Worm (Caenorhabditis elegans): ENCODE results near the gene der-2.

The der-2 gene

DNA sequence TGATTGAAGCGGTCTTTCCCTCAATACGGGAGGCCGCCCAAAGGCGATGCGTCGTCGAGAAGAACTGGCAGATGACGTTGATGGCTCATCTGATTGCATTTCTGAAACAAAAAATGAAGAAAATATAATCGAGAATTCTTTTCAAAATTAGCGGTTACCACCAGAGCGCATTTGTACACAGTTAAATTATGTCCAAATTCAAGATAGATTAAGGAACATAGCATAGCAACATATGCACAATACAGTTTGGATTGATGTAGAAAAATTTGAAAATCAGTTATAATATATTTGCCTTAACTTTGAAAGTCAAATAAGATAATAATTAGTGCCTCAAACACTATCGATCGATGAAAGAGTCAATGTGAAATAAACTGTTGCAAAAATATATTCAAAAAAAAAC, 6.8 kb upstream of the der-2 start, which contains the start of gene R151.8:
Gene R151.8, minus strand, starts transcription at position 101 of the 400 bp plus-strand sequence.
- TF ChIP-seq ttx-3 (tag; optimal IDR thresholded peaks at IDR 0.05): no peak
- no peak for TF ChIP-seq pat-9 (tag; optimal IDR thresholded peaks at IDR 0.05)
- no peak for TF ChIP-seq unc-3 (GFP tag; conservative IDR thresholded peaks at IDR 0.05)
- no peak for TF ChIP-seq unc-3 (tag; optimal IDR thresholded peaks at IDR 0.05)
- no peak for TF ChIP-seq nfya-1 (tag; optimal IDR thresholded peaks at IDR 0.05)
- TF ChIP-seq dve-1 (tag; optimal IDR thresholded peaks at IDR 0.05): no peak
- TF ChIP-seq elt-2 (tag; optimal IDR thresholded peaks at IDR 0.05): no peak
- no peak for TF ChIP-seq pros-1 (tag; optimal IDR thresholded peaks at IDR 0.05)
- TF ChIP-seq ama-1 (optimal IDR thresholded peaks at IDR 0.05): no peak
- no peak for TF ChIP-seq fkh-10 (GFP tag; optimal IDR thresholded peaks at IDR 0.05)
- no peak for TF ChIP-seq ceh-6 (GFP tag; optimal IDR thresholded peaks at IDR 0.05)
- TF ChIP-seq ahr-1 (tag; optimal IDR thresholded peaks at IDR 0.05): no peak
- no peak for TF ChIP-seq fkh-6 (tag; optimal IDR thresholded peaks at IDR 0.05)
- TF ChIP-seq syd-9 (tag; optimal IDR thresholded peaks at IDR 0.05): no peak
- TF ChIP-seq che-1 (tag; optimal IDR thresholded peaks at IDR 0.05): no peak
- TF ChIP-seq zip-5 (tag; optimal IDR thresholded peaks at IDR 0.05): no peak
- no peak for TF ChIP-seq lim-6 (tag; optimal IDR thresholded peaks at IDR 0.05)
- no peak for TF ChIP-seq eyg-1 (tag; optimal IDR thresholded peaks at IDR 0.05)
- TF ChIP-seq pha-2 (tag; optimal IDR thresholded peaks at IDR 0.05): no peak
- no peak for TF ChIP-seq sox-4 (tag; optimal IDR thresholded peaks at IDR 0.05)

DNA sequence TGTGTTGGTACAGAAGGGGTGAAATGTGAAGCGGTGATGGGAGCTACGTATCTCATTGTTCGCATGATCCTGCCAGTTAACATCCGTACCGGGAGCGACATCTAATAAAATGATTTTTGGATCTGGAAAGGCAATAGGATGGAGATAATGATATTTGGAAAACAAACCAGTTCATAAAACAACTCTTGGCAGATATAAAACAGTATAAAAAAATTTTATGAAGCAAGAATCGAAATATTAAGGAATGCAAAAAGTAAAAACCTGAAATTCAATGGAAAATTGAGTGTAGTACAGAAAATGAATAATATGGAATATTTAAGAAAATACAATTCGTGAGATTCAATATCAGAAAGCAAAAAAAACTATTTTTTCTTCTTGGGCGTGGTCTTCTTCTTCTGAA, 3.7 kb upstream of the der-2 start, which contains the start of gene hsp-75:
Gene hsp-75, minus strand, starts transcription at position 101 of the 400 bp plus-strand sequence.
- TF ChIP-seq hlh-6 (tag; optimal IDR thresholded peaks at IDR 0.05) (no peak), pat-9 (tag; optimal IDR thresholded peaks at IDR 0.05) (no peak), fkh-6 (tag; optimal IDR thresholded peaks at IDR 0.05) (no peak), lin-11 (tag; optimal IDR thresholded peaks at IDR 0.05) (no peak), che-1 (tag; optimal IDR thresholded peaks at IDR 0.05) (no peak), ceh-22 (tag; optimal IDR thresholded peaks at IDR 0.05) (no peak), eyg-1 (tag; optimal IDR thresholded peaks at IDR 0.05) (no peak), nhr-11 (tag; optimal IDR thresholded peaks at IDR 0.05) (no peak), ama-1 (optimal IDR thresholded peaks at IDR 0.05) (no peak)

DNA sequence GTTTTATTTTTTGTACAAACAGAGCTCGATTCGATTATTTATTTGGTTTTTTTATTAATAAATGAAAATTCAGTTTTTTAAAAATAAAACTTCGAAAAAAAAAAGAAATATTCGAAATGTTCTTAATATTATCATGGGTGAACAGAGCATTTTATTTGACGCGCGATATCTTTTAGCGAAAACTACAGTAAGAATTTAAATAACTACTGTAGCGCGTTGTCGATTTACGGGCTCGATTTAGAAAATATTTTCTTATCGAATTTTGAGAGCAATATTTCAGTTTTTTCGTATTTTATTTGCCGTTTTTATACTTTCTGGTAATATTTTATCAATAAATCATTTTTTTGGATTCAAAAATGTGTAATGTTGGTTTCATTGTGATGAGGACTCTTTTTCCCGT, 1.8 kb downstream of the der-2 start:
- TF ChIP-seq ama-1 (optimal IDR thresholded peaks at IDR 0.05) (no peak), unc-86 (tag; optimal IDR thresholded peaks at IDR 0.05) (no peak), pat-9 (tag; optimal IDR thresholded peaks at IDR 0.05) (no peak), hlh-6 (tag; optimal IDR thresholded peaks at IDR 0.05) (no peak), tbx-2 (tag; optimal IDR thresholded peaks at IDR 0.05) (no peak), unc-55 (GFP tag; optimal IDR thresholded peaks at IDR 0.05) (no peak), hlh-30 (tag; optimal IDR thresholded peaks at IDR 0.05; ENCODE audit: insufficient read depth) (no peak), ceh-2 (tag; optimal IDR thresholded peaks at IDR 0.05) (no peak), gmeb-2 (tag; optimal IDR thresholded peaks at IDR 0.05) (no peak), fkh-10 (GFP tag; optimal IDR thresholded peaks at IDR 0.05) (no peak), ceh-34 (tag; optimal IDR thresholded peaks at IDR 0.05) (no peak), ref-2 (tag; optimal IDR thresholded peaks at IDR 0.05) (no peak), pax-1 (tag; optimal IDR thresholded peaks at IDR 0.05) (no peak), rnt-1 (tag; optimal IDR thresholded peaks at IDR 0.05) (no peak), unc-3 (GFP tag; conservative IDR thresholded peaks at IDR 0.05) (no peak), unc-3 (tag; optimal IDR thresholded peaks at IDR 0.05) (no peak), pha-2 (tag; optimal IDR thresholded peaks at IDR 0.05) (no peak), ceh-6 (GFP tag; optimal IDR thresholded peaks at IDR 0.05) (no peak), C08G9.2 (tag; optimal IDR thresholded peaks at IDR 0.05) (no peak), npax-4 (tag; optimal IDR thresholded peaks at IDR 0.05) (no peak)

DNA sequence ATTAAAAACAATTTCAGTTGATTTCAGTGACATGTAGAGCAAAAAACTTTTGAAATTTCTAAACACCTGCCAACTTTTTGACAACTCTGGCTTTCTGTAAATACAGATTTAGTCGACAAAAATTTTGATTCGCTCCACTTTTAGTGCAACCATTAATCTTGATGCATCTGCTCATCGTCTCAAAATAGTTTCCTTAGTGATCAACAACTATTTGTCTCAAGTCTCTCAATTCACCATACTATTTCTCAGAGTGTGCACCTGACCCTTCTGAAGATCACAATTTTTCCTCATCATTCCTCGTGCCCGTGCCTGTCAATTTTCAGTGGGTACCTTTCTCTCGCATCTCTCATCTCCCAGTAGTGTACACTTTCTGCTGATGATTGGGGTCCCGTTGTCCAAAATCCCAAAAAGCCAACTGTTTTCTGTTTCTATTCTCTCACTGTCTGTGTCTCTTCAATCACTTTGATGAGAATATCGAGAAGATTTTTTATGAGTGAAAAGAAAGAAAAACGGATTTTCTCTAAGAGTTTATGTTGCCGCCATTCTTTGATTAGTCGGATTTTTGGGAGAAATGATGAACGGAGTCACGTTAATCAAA, 5.9 kb downstream of the der-2 start:
- TF ChIP-seq nfya-1 (tag; optimal IDR thresholded peaks at IDR 0.05) (peak; percentile 46), pag-3 (tag; optimal IDR thresholded peaks at IDR 0.05; ENCODE audit: borderline replicate concordance) (no peak), rnt-1 (tag; optimal IDR thresholded peaks at IDR 0.05) (peak; percentile 78), ahr-1 (tag; optimal IDR thresholded peaks at IDR 0.05) (no peak), sdc-2 (tag; optimal IDR thresholded peaks at IDR 0.05) (no peak), madf-2 (tag; optimal IDR thresholded peaks at IDR 0.05) (no peak), ceh-18 (tag; optimal IDR thresholded peaks at IDR 0.05) (peak; percentile 92), unc-55 (GFP tag; optimal IDR thresholded peaks at IDR 0.05) (peak; percentile 88), ceh-34 (tag; optimal IDR thresholded peaks at IDR 0.05) (peak; percentile 6)

Measured in whole organism, late embryonic.